Worm (Caenorhabditis elegans) whole organism, midembryonic: ENCODE measurements around the gene acy-4.

Experiments used
- T22C8.4 ChIP-seq: fragments of 200-800 bp; sonication (Bioruptor generic); IDR thresholded peaks from 2 replicates; pipeline ENCODE4 v1.3.6; 2022; ENCODE audit warnings: missing genetic modification characterization, missing compliant biosample characterization
- flt-1 ChIP-seq: fragments of 200-800 bp; sonication (Bioruptor generic); IDR thresholded peaks from 2 replicates; pipeline ENCODE4 v1.3.6; 2022; ENCODE audit warnings: missing genetic modification characterization, missing compliant biosample characterization
- med-1 ChIP-seq: sonication (generic microtip); optimal IDR thresholded peaks from 2 replicates; lab custom pipeline; 2017; ENCODE audit warnings: missing genetic modification characterization, mild to moderate bottlenecking, missing compliant biosample characterization, antibody characterized with exemption, missing genetic modification reagents; ENCODE audit not compliant: insufficient read depth
- tab-1 ChIP-seq: fragments of 200-800 bp; sonication (Bioruptor generic); IDR thresholded peaks from 2 replicates; pipeline ENCODE4 v1.3.6; 2022; ENCODE audit warnings: missing genetic modification characterization, missing compliant biosample characterization
- ztf-29 ChIP-seq: fragments of 200-800 bp; sonication (Bioruptor generic); IDR thresholded peaks from 2 replicates; pipeline ENCODE4 v1.3.6; 2022; ENCODE audit warnings: missing genetic modification reagents, missing genetic modification characterization, missing compliant biosample characterization

DNA sequence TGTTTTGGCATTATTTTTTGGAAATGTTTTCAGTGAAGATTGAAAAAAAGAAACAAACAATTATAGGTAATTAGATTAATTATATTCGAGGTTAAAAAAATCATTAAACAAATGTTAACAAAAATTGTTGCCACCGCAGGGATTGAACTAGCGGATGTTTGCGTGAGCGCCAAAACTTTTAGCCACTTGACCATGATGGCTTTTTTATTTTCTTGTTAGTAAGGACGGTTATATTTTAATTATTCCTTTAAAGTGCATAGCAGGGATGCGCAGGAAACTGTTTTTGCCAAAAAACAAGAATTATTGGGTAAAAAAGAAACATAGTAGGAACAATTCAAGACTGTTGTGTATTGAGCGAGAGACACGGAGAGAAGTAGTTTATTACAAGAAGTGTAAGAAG lies 36.6 kb upstream of the acy-4 start:
- TF ChIP-seq flt-1 (GFP tag; lab: Robert Waterston, UW), result peak; percentile 42; the same call in 1 of the 2 replicates
- TF ChIP-seq ztf-29, result no peak
- TF ChIP-seq tab-1 (GFP tag; lab: Robert Waterston, UW), result no peak
- no peak for TF ChIP-seq med-1 (GFP tag; lab: Kevin White, UChicago)
- TF ChIP-seq T22C8.4, result no peak
